Worm (Caenorhabditis elegans) whole organism, mixed stage, embryonic: ENCODE measurements around the gene elo-1.

Experiments
- ces-1 ChIP-seq: fragments of 150-350 bp; optimal IDR thresholded peaks from 2 replicates; lab custom pipeline; 2014; ENCODE audit warnings: missing biosample characterization, missing genetic modification reagents, missing genetic modification characterization
- nhr-12 ChIP-seq: fragments of 150-350 bp; optimal IDR thresholded peaks from 2 replicates; lab custom pipeline; 2014; ENCODE audit warnings: missing biosample characterization, missing genetic modification characterization

DNA sequence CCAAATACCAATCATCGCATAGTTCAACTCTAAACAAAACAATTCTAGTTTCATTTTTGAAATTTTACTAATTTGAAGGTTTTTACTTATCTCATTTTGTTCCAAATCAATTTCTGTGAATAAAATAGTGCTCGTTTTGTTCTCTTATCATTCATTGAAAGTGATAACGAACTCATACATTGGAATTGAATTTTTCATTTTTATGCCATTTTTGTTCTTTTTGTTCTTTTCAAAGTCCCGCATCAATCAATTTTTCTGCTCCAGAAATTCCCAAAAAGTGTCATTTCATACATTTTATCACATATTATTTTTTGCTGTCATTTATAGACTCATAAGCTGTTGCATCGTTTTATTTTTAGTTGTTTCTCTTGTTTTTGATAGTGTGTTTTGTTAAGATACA lies 11.3 kb downstream of the elo-1 start:
- no peak for TF ChIP-seq nhr-12
- no peak for TF ChIP-seq ces-1 (GFP tag; lab: Kevin White, UChicago)
